Fruit fly (Drosophila melanogaster): Measurements from ENCODE around the gene nSMase.

nSMase gene

dm6 chr3L:3250922-3251658 is 32.1 kb downstream of the nSMase start:
- TF ChIP-seq CG1620 (GFP tag; optimal IDR thresholded peaks at IDR 0.05) (no peak), Crg-1 (GFP tag; optimal IDR thresholded peaks at IDR 0.05) (no peak), pad (GFP tag; optimal IDR thresholded peaks at IDR 0.05) (peak; percentile 95), CG33017 (tag; optimal IDR thresholded peaks at IDR 0.05) (no peak), Mnt (GFP tag; optimal IDR thresholded peaks at IDR 0.05) (no peak), CG12768 (GFP tag; optimal IDR thresholded peaks at IDR 0.05) (no peak), tj (GFP tag; optimal IDR thresholded peaks at IDR 0.05) (peak; percentile 84), cic (GFP tag; optimal IDR thresholded peaks at IDR 0.05) (no peak), toe (GFP tag; optimal IDR thresholded peaks at IDR 0.05) (no peak), ovo (GFP tag; optimal IDR thresholded peaks at IDR 0.05) (no peak), Hr96 (GFP tag; optimal IDR thresholded peaks at IDR 0.05) (no peak), CG14711 (tag; optimal IDR thresholded peaks at IDR 0.05) (no peak), cnc (optimal IDR thresholded peaks at IDR 0.05) (peak in 1 of 2 experiments; percentile 15), kay (GFP tag; ENCODE audit: borderline replicate concordance) (no peak), Clk (GFP tag; optimal IDR thresholded peaks at IDR 0.05) (no peak), CG7045 (GFP tag; optimal IDR thresholded peaks at IDR 0.05) (no peak)

DNA sequence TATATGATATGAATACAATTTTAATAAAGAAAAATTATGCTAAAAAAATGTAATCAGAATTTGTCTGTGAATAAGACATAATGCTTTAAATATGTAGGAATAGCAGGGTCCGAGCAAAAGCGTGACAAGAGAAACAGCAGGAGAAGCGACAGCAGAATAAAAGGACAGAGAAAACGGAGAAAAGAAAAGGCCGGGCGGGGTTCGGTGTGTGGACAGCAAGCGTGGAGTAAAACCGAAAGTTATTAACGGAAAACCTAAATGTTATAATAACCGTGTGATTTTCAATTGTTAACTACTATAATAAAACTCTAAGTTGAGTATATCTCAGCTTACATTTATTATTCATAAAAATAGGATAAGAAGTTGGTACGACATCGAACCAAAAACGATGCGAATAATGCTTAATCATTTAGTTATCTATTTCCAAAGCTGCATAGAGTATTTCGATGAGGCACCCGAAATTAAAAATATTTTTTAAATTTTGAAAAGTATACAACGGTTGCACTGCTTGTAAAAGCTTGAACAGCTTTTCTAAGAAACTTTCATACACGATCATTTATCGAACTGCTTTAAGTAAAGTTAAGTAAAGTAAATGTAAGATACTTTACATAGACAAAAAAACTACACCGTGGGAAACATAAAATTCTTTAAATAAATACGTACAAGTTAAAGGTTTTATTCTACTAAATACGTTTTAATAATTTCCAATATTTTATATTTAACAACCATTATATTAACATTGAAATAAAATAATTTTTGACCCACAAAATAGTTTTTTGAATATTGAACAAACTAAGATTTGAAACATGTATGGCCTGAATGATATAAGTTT is 32.9 kb downstream of the nSMase start:
- TF ChIP-seq ovo (GFP tag; optimal IDR thresholded peaks at IDR 0.05) (no peak), CG14711 (tag; optimal IDR thresholded peaks at IDR 0.05) (no peak), CG12768 (GFP tag; optimal IDR thresholded peaks at IDR 0.05) (no peak), CG11617 (GFP tag; optimal IDR thresholded peaks at IDR 0.05) (no peak), CG5204 (GFP tag; optimal IDR thresholded peaks at IDR 0.05) (no peak), CG7101 (tag; optimal IDR thresholded peaks at IDR 0.05) (no peak), CG1620 (GFP tag; optimal IDR thresholded peaks at IDR 0.05) (no peak), kay (GFP tag; ENCODE audit: borderline replicate concordance) (peak; percentile 1)

dm6 chr3L:3252884-3253283 is 33.9 kb downstream of the nSMase start:
- TF ChIP-seq cnc (optimal IDR thresholded peaks at IDR 0.05), result no peak

DNA sequence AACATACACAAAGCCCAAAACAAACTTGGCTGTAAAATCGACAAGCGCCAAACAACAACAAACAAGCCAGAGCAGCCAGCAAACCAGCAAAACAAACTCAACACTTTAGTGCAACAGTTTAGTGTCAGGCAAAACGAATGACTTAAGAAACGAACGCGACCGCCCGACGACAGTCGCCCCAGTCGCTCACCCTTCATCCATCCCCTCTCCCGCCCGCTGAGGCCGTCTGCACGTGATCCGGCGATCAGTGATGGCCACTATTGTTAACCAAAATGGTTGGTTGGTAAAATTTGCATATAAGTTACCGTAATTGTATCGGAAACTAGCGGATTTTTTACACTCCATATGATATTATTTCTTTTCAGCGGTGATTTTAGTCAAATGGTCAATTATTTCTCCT is 34.7 kb downstream of the nSMase start:
- no peak for TF ChIP-seq Crg-1 (GFP tag; optimal IDR thresholded peaks at IDR 0.05)
- TF ChIP-seq bab1 (GFP tag; optimal IDR thresholded peaks at IDR 0.05), result no peak
- no peak for TF ChIP-seq CG33017 (tag; optimal IDR thresholded peaks at IDR 0.05)
- no peak for TF ChIP-seq tj (GFP tag; optimal IDR thresholded peaks at IDR 0.05)
- no peak for TF ChIP-seq CG7101 (tag; optimal IDR thresholded peaks at IDR 0.05)
- no peak for TF ChIP-seq Mnt (GFP tag; optimal IDR thresholded peaks at IDR 0.05)
- TF ChIP-seq Hr96 (GFP tag; optimal IDR thresholded peaks at IDR 0.05), result no peak
- TF ChIP-seq CG14711 (tag; optimal IDR thresholded peaks at IDR 0.05), result no peak

dm6 chr3L:3257690-3258089 is 38.7 kb downstream of the nSMase start, which contains the start of gene ckd:
ckd (plus strand) TSS chr3L:3257878.
- TF ChIP-seq toe (GFP tag; optimal IDR thresholded peaks at IDR 0.05), result no peak
- TF ChIP-seq CG7101 (tag; optimal IDR thresholded peaks at IDR 0.05), result no peak
- no peak for TF ChIP-seq Hr96 (GFP tag; optimal IDR thresholded peaks at IDR 0.05)
- TF ChIP-seq cic (GFP tag; optimal IDR thresholded peaks at IDR 0.05), result no peak
- no peak for TF ChIP-seq Mnt (GFP tag; optimal IDR thresholded peaks at IDR 0.05)
- TF ChIP-seq Crg-1 (GFP tag; optimal IDR thresholded peaks at IDR 0.05), result no peak

dm6 chr3L:3259703-3260102 is 40.7 kb downstream of the nSMase start:
- no peak for TF ChIP-seq cic (GFP tag; optimal IDR thresholded peaks at IDR 0.05)
- TF ChIP-seq CG1620 (GFP tag; optimal IDR thresholded peaks at IDR 0.05), result no peak
- TF ChIP-seq ovo (GFP tag; optimal IDR thresholded peaks at IDR 0.05), result no peak
- TF ChIP-seq Crg-1 (GFP tag; optimal IDR thresholded peaks at IDR 0.05), result no peak
- TF ChIP-seq Mnt (GFP tag; optimal IDR thresholded peaks at IDR 0.05), result no peak
- TF ChIP-seq CG12768 (GFP tag; optimal IDR thresholded peaks at IDR 0.05), result no peak
- TF ChIP-seq toe (GFP tag; optimal IDR thresholded peaks at IDR 0.05), result no peak
- no peak for TF ChIP-seq bab1 (GFP tag; optimal IDR thresholded peaks at IDR 0.05)
- no peak for TF ChIP-seq Hr96 (GFP tag; optimal IDR thresholded peaks at IDR 0.05)
- TF ChIP-seq Clk (GFP tag; optimal IDR thresholded peaks at IDR 0.05), result no peak
- no peak for TF ChIP-seq CG5204 (GFP tag; optimal IDR thresholded peaks at IDR 0.05)

dm6 chr3L:3261642-3262041 is 42.7 kb downstream of the nSMase start:
- TF ChIP-seq cic (GFP tag; optimal IDR thresholded peaks at IDR 0.05) (no peak), Mnt (GFP tag; optimal IDR thresholded peaks at IDR 0.05) (no peak), CG7045 (GFP tag; optimal IDR thresholded peaks at IDR 0.05) (no peak), tj (GFP tag; optimal IDR thresholded peaks at IDR 0.05) (no peak), CG7101 (tag; optimal IDR thresholded peaks at IDR 0.05) (no peak), cnc (optimal IDR thresholded peaks at IDR 0.05) (no peak), bab1 (GFP tag; optimal IDR thresholded peaks at IDR 0.05) (no peak), Hr96 (GFP tag; optimal IDR thresholded peaks at IDR 0.05) (no peak), toe (GFP tag; optimal IDR thresholded peaks at IDR 0.05) (no peak), CG12768 (GFP tag; optimal IDR thresholded peaks at IDR 0.05) (no peak), CG1620 (GFP tag; optimal IDR thresholded peaks at IDR 0.05) (no peak), CG5204 (GFP tag; optimal IDR thresholded peaks at IDR 0.05) (no peak), CG11617 (GFP tag; optimal IDR thresholded peaks at IDR 0.05) (no peak), Crg-1 (GFP tag; optimal IDR thresholded peaks at IDR 0.05) (no peak), pad (GFP tag; optimal IDR thresholded peaks at IDR 0.05) (no peak), CG33017 (tag; optimal IDR thresholded peaks at IDR 0.05) (no peak)
